Worm (Caenorhabditis elegans): ENCODE results near the gene mrck-1.
A peak's percentile ranks its signal among the peaks of the same experiment; 100 is the strongest.

The mrck-1 gene

ce11 chrV:6229457-6229949 is 37.6 kb downstream of the mrck-1 start:
- no peak for TF ChIP-seq ztf-1 (GFP tag; conservative IDR thresholded peaks at IDR 0.05)
- TF ChIP-seq snpc-4 (tag; optimal IDR thresholded peaks at IDR 0.05), result no peak
- TF ChIP-seq egl-27 (tag; optimal IDR thresholded peaks at IDR 0.05), result peak; percentile 85
- peak; percentile 47 for TF ChIP-seq C34F6.9 (tag; optimal IDR thresholded peaks at IDR 0.05)
- TF ChIP-seq nhr-23 (tag; optimal IDR thresholded peaks at IDR 0.05), result no peak
- no peak for TF ChIP-seq unc-39 (tag; optimal IDR thresholded peaks at IDR 0.05)
- TF ChIP-seq mbf-1 (tag; optimal IDR thresholded peaks at IDR 0.05), result no peak
- peak; percentile 28 for TF ChIP-seq ceh-16 (tag; optimal IDR thresholded peaks at IDR 0.05)
- TF ChIP-seq elt-1 (tag; optimal IDR thresholded peaks at IDR 0.05), result peak; percentile 46
- no peak for TF ChIP-seq dmd-4 (tag; optimal IDR thresholded peaks at IDR 0.05)
- TF ChIP-seq lsy-2 (tag; optimal IDR thresholded peaks at IDR 0.05), result peak; percentile 28 to 63
- TF ChIP-seq crh-2 (tag; optimal IDR thresholded peaks at IDR 0.05), result peak; percentile 81
- TF ChIP-seq blmp-1 (tag; optimal IDR thresholded peaks at IDR 0.05; ENCODE audit: insufficient read depth), result peak; percentile 66
- TF ChIP-seq unc-62 (GFP tag; optimal IDR thresholded peaks at IDR 0.05), result peak; percentile 44
- TF ChIP-seq ama-1 (optimal IDR thresholded peaks at IDR 0.05), result peak; percentile 20
- peak; percentile 61 for TF ChIP-seq ztf-4 (tag; optimal IDR thresholded peaks at IDR 0.05)
- TF ChIP-seq nhr-12 (tag; optimal IDR thresholded peaks at IDR 0.05), result no peak
- TF ChIP-seq elt-3 (tag; optimal IDR thresholded peaks at IDR 0.05), result no peak
- TF ChIP-seq nhr-10 (tag; optimal IDR thresholded peaks at IDR 0.05), result peak; percentile 54
- TF ChIP-seq nhr-237 (tag; optimal IDR thresholded peaks at IDR 0.05), result no peak
- peak; percentile 73 for TF ChIP-seq gmeb-1 (tag; optimal IDR thresholded peaks at IDR 0.05)
- TF ChIP-seq peb-1 (tag; optimal IDR thresholded peaks at IDR 0.05), result no peak
- TF ChIP-seq fos-1 (tag; optimal IDR thresholded peaks at IDR 0.05), result peak; percentile 87
- TF ChIP-seq lin-11 (tag; optimal IDR thresholded peaks at IDR 0.05), result no peak
- TF ChIP-seq nhr-11 (tag; optimal IDR thresholded peaks at IDR 0.05), result no peak
- peak; percentile 91 for TF ChIP-seq nhr-21 (tag; optimal IDR thresholded peaks at IDR 0.05)
- no peak for TF ChIP-seq lin-13 (GFP tag; optimal IDR thresholded peaks at IDR 0.05)
- peak; percentile 85 for TF ChIP-seq sma-3 (GFP tag; optimal IDR thresholded peaks at IDR 0.05)
- TF ChIP-seq F13H6.1 (tag; optimal IDR thresholded peaks at IDR 0.05), result peak; percentile 88
- TF ChIP-seq unc-55 (GFP tag; optimal IDR thresholded peaks at IDR 0.05), result no peak
- TF ChIP-seq skn-1 (tag; optimal IDR thresholded peaks at IDR 0.05), result no peak
- TF ChIP-seq lin-39 (tag; optimal IDR thresholded peaks at IDR 0.05), result no peak
- TF ChIP-seq nhr-77 (tag; optimal IDR thresholded peaks at IDR 0.05), result no peak
- no peak for TF ChIP-seq zag-1 (tag; optimal IDR thresholded peaks at IDR 0.05)
- no peak for TF ChIP-seq ceh-82 (tag; optimal IDR thresholded peaks at IDR 0.05)
- TF ChIP-seq ZK546.5 (tag; optimal IDR thresholded peaks at IDR 0.05), result no peak
- TF ChIP-seq alr-1 (tag; optimal IDR thresholded peaks at IDR 0.05), result no peak
- TF ChIP-seq Y55F3AM.14 (GFP tag; optimal IDR thresholded peaks at IDR 0.05), result peak; percentile 77
- TF ChIP-seq sem-4 (tag; optimal IDR thresholded peaks at IDR 0.05), result peak; percentile 76
- peak; percentile 89 for TF ChIP-seq nhr-129 (tag; optimal IDR thresholded peaks at IDR 0.05)
- TF ChIP-seq nhr-6 (tag; optimal IDR thresholded peaks at IDR 0.05), result peak; percentile 6
- TF ChIP-seq mdl-1 (tag; optimal IDR thresholded peaks at IDR 0.05), result peak in 1 of 2 experiments; percentile 75
- TF ChIP-seq aly-2 (tag; optimal IDR thresholded peaks at IDR 0.05), result no peak
- TF ChIP-seq R02D3.7 (tag; optimal IDR thresholded peaks at IDR 0.05), result no peak
- TF ChIP-seq mab-5 (tag; optimal IDR thresholded peaks at IDR 0.05), result no peak
- TF ChIP-seq sma-9 (GFP tag; optimal IDR thresholded peaks at IDR 0.05), result peak; percentile 88
- no peak for TF ChIP-seq sma-9 (tag; optimal IDR thresholded peaks at IDR 0.05)
- TF ChIP-seq nhr-25 (tag; optimal IDR thresholded peaks at IDR 0.05), result peak; percentile 58
- no peak for TF ChIP-seq ztf-11 (tag; optimal IDR thresholded peaks at IDR 0.05)

Measured in whole organism, L2 larva.